Fruit fly (Drosophila melanogaster) whole organism, embryonic: ENCODE results near the gene bi.

ENCODE experiments used
- ATbp ChIP-seq: fragments of 200-800 bp; sonication (Bioruptor generic); optimal IDR thresholded peaks from 2 replicates; lab custom pipeline; 2017; ENCODE audit warnings: missing biosample characterization, mild to moderate bottlenecking, missing genetic modification characterization, missing genetic modification reagents
- Adf1 ChIP-seq: fragments of 200-800 bp; sonication (Bioruptor generic); IDR thresholded peaks from 2 replicates; pipeline ENCODE4 v1.3.6; 2022; ENCODE audit warnings: missing biosample characterization, missing genetic modification characterization
- Antp ChIP-seq: fragments of 200-800 bp; sonication (Bioruptor generic); optimal IDR thresholded peaks from 3 replicates; lab custom pipeline; 2016; ENCODE audit warnings: missing biosample characterization, missing genetic modification characterization
- CG10462 ChIP-seq: fragments of 200-800 bp; sonication (Bioruptor generic); optimal IDR thresholded peaks from 2 replicates; lab custom pipeline; 2016; ENCODE audit warnings: missing biosample characterization, missing genetic modification characterization
- CG11398 ChIP-seq: fragments of 200-800 bp; sonication (Bioruptor generic); optimal IDR thresholded peaks from 2 replicates; lab custom pipeline; 2016; ENCODE audit warnings: missing biosample characterization, missing genetic modification characterization
- CG11696 ChIP-seq: fragments of 200-800 bp; sonication (Bioruptor generic); IDR thresholded peaks from 2 replicates; pipeline ENCODE4 v1.3.6; 2022; ENCODE audit warnings: missing biosample characterization, missing genetic modification characterization
- CG11723 ChIP-seq: fragments of 200-800 bp; sonication (Bioruptor generic); optimal IDR thresholded peaks from 2 replicates; lab custom pipeline; 2017; ENCODE audit warnings: missing biosample characterization, mild to moderate bottlenecking, missing genetic modification characterization
- CG13287 ChIP-seq: fragments of 200-800 bp; sonication (Bioruptor generic); IDR thresholded peaks from 2 replicates; pipeline ENCODE4 v1.3.6; 2022; ENCODE audit warnings: missing biosample characterization, missing genetic modification characterization; ENCODE audit not compliant: partially characterized antibody
- CG14050 ChIP-seq: fragments of 200-800 bp; sonication (Bioruptor generic); IDR thresholded peaks from 3 replicates; pipeline ENCODE4 v1.3.6; 2022; ENCODE audit warnings: missing biosample characterization, missing genetic modification characterization
- CG14860 ChIP-seq: fragments of 200-800 bp; sonication (Bioruptor generic); IDR thresholded peaks from 3 replicates; pipeline ENCODE4 v1.3.6; 2022; ENCODE audit warnings: missing biosample characterization, missing genetic modification characterization; ENCODE audit not compliant: partially characterized antibody
- CG1603 ChIP-seq: fragments of 200-800 bp; sonication (Bioruptor generic); optimal IDR thresholded peaks from 2 replicates; lab custom pipeline; 2019; ENCODE audit warnings: missing biosample characterization, mild to moderate bottlenecking, missing genetic modification characterization, moderate library complexity
- CG30431 ChIP-seq: fragments of 200-800 bp; sonication (Bioruptor generic); optimal IDR thresholded peaks from 2 replicates; lab custom pipeline; 2017; ENCODE audit warnings: missing biosample characterization, missing genetic modification characterization
- CG3281 ChIP-seq: fragments of 200-800 bp; sonication (Bioruptor generic); optimal IDR thresholded peaks from 3 replicates; lab custom pipeline; 2017; ENCODE audit warnings: missing biosample characterization, mild to moderate bottlenecking, missing genetic modification characterization
- CG34376 ChIP-seq: fragments of 200-800 bp; sonication (Bioruptor generic); optimal IDR thresholded peaks from 2 replicates; lab custom pipeline; 2018; ENCODE audit warnings: missing biosample characterization, mild to moderate bottlenecking, missing genetic modification characterization
- CG4820 ChIP-seq: fragments of 200-800 bp; sonication (Bioruptor generic); optimal IDR thresholded peaks from 3 replicates; lab custom pipeline; 2016; ENCODE audit warnings: missing biosample characterization, missing genetic modification characterization
- CG5180 ChIP-seq: fragments of 200-800 bp; sonication (Bioruptor generic); optimal IDR thresholded peaks from 3 replicates; lab custom pipeline; 2017; ENCODE audit warnings: missing biosample characterization, missing genetic modification characterization, mild to moderate bottlenecking, moderate library complexity, missing genetic modification reagents
- CG6254 ChIP-seq: fragments of 200-800 bp; sonication (Bioruptor generic); optimal IDR thresholded peaks from 3 replicates; lab custom pipeline; 2017; ENCODE audit warnings: mild to moderate bottlenecking, missing biosample characterization, missing genetic modification reagents, missing genetic modification characterization
- CG7786 ChIP-seq: fragments of 200-800 bp; sonication (Bioruptor generic); optimal IDR thresholded peaks from 2 replicates; lab custom pipeline; 2016; ENCODE audit warnings: missing biosample characterization, missing genetic modification characterization
- CG7928 ChIP-seq: fragments of 200-800 bp; sonication (Bioruptor generic); optimal IDR thresholded peaks from 2 replicates; lab custom pipeline; 2017; ENCODE audit warnings: missing biosample characterization, mild to moderate bottlenecking, missing genetic modification characterization
- CG7987 ChIP-seq: fragments of 200-800 bp; sonication (Bioruptor generic); optimal IDR thresholded peaks from 2 replicates; lab custom pipeline; 2018; ENCODE audit warnings: missing biosample characterization, mild to moderate bottlenecking, missing genetic modification characterization, moderate library complexity
- CTCF ChIP-seq: fragments of 200-800 bp; sonication (Bioruptor generic); optimal IDR thresholded peaks from 2 replicates; lab custom pipeline; 2017; ENCODE audit warnings: missing biosample characterization, mild to moderate bottlenecking, missing genetic modification characterization, moderate library complexity
- Deaf1 ChIP-seq: fragments of 200-800 bp; optimal IDR thresholded peaks from 3 replicates; lab custom pipeline; 2019; ENCODE audit warnings: missing biosample characterization, mild to moderate bottlenecking, missing genetic modification characterization, moderate library complexity
- ERR ChIP-seq: fragments of 200-800 bp; sonication (Bioruptor generic); optimal IDR thresholded peaks from 2 replicates; lab custom pipeline; 2016; ENCODE audit warnings: missing biosample characterization, missing genetic modification characterization
- Hr78 ChIP-seq, 2 experiments: fragments of 200-800 bp in 1 of 2; fragments of >200 bp in 1 of 2; sonication (Bioruptor generic) in 1 of 2; optimal IDR thresholded peaks; 2 replicates each; lab custom pipeline; 2017 to 2019; ENCODE audit warnings: missing biosample characterization in 2 of 2, missing genetic modification characterization in 2 of 2, mild to moderate bottlenecking in 1 of 2, moderate library complexity in 1 of 2
- MBD-R2 ChIP-seq: fragments of 200-800 bp; sonication (Bioruptor generic); IDR thresholded peaks from 2 replicates; pipeline ENCODE4 v1.3.6; 2022; ENCODE audit warnings: missing biosample characterization, missing genetic modification characterization
- Meics ChIP-seq: fragments of 200-800 bp; sonication (Bioruptor generic); optimal IDR thresholded peaks from 2 replicates; lab custom pipeline; 2017; ENCODE audit warnings: missing biosample characterization, mild to moderate bottlenecking, missing genetic modification characterization
- Nf-YB ChIP-seq: fragments of 200-800 bp; sonication (Bioruptor generic); optimal IDR thresholded peaks from 3 replicates; lab custom pipeline; 2019; ENCODE audit warnings: missing biosample characterization, mild to moderate bottlenecking, missing genetic modification characterization, moderate library complexity
- Nf-YC ChIP-seq: fragments of 200-800 bp; optimal IDR thresholded peaks from 3 replicates; lab custom pipeline; 2019; ENCODE audit warnings: missing biosample characterization, mild to moderate bottlenecking, missing genetic modification characterization, moderate library complexity
- Opbp ChIP-seq: fragments of 200-800 bp; sonication (Bioruptor generic); IDR thresholded peaks from 3 replicates; pipeline ENCODE4 v1.3.6; 2022; ENCODE audit warnings: missing biosample characterization, missing genetic modification characterization; ENCODE audit not compliant: partially characterized antibody
- Poxn ChIP-seq: fragments of 200-800 bp; sonication (Bioruptor generic); IDR thresholded peaks from 2 replicates; pipeline ENCODE4 v1.3.6; 2022; ENCODE audit warnings: missing biosample characterization, missing genetic modification characterization
- Rfx ChIP-seq: fragments of 200-800 bp; sonication (Bioruptor generic); IDR thresholded peaks from 2 replicates; pipeline ENCODE4 v1.3.6; 2022; ENCODE audit warnings: missing biosample characterization, missing genetic modification characterization
- Vsx1 ChIP-seq: fragments of 200-800 bp; sonication (Bioruptor generic); optimal IDR thresholded peaks from 2 replicates; lab custom pipeline; 2017; ENCODE audit warnings: missing biosample characterization, mild to moderate bottlenecking, missing genetic modification characterization, missing genetic modification reagents
- ara ChIP-seq: fragments of 200-800 bp; sonication (Bioruptor generic); IDR thresholded peaks from 2 replicates; pipeline ENCODE4 v1.3.6; 2022; ENCODE audit warnings: missing biosample characterization, missing genetic modification characterization
- ato ChIP-seq: fragments of 200-800 bp; sonication (Bioruptor generic); IDR thresholded peaks from 2 replicates; pipeline ENCODE4 v1.3.6; 2022; ENCODE audit warnings: missing biosample characterization, missing genetic modification characterization; ENCODE audit not compliant: partially characterized antibody
- cas ChIP-seq: fragments of 200-800 bp; sonication (Bioruptor generic); IDR thresholded peaks from 2 replicates; pipeline ENCODE4 v1.3.6; 2022; ENCODE audit warnings: missing biosample characterization, missing genetic modification characterization
- cg ChIP-seq: fragments of 200-800 bp; sonication (Bioruptor generic); optimal IDR thresholded peaks from 3 replicates; lab custom pipeline; 2019; ENCODE audit warnings: missing biosample characterization, mild to moderate bottlenecking, missing genetic modification characterization, moderate library complexity
- chm ChIP-seq: fragments of 200-800 bp; sonication (Bioruptor generic); IDR thresholded peaks from 2 replicates; pipeline ENCODE4 v1.3.6; 2022; ENCODE audit warnings: missing biosample characterization, missing genetic modification characterization
- danr ChIP-seq: fragments of 200-800 bp; sonication (Bioruptor generic); IDR thresholded peaks from 2 replicates; pipeline ENCODE4 v1.3.6; 2022; ENCODE audit warnings: missing biosample characterization, missing genetic modification characterization
- ems ChIP-seq: fragments of 200-800 bp; sonication (Bioruptor generic); optimal IDR thresholded peaks from 3 replicates; lab custom pipeline; 2016; ENCODE audit warnings: missing biosample characterization, missing genetic modification characterization
- gcm ChIP-seq: fragments of 200-800 bp; sonication (Bioruptor generic); optimal IDR thresholded peaks from 2 replicates; lab custom pipeline; 2019; ENCODE audit warnings: missing biosample characterization, mild to moderate bottlenecking, missing genetic modification characterization, moderate library complexity
- ind ChIP-seq: fragments of 200-800 bp; sonication (Bioruptor generic); optimal IDR thresholded peaks from 3 replicates; lab custom pipeline; 2016; ENCODE audit warnings: missing biosample characterization, missing genetic modification characterization
- lmd ChIP-seq: fragments of 200-800 bp; sonication (Bioruptor generic); IDR thresholded peaks from 2 replicates; pipeline ENCODE4 v1.3.6; 2022; ENCODE audit warnings: missing biosample characterization, missing genetic modification characterization
- phol ChIP-seq: fragments of 200-800 bp; sonication (Bioruptor generic); optimal IDR thresholded peaks from 3 replicates; lab custom pipeline; 2018; ENCODE audit warnings: missing biosample characterization, mild to moderate bottlenecking, missing genetic modification characterization, moderate library complexity
- sd ChIP-seq: fragments of 200-800 bp; sonication (Bioruptor generic); optimal IDR thresholded peaks from 3 replicates; lab custom pipeline; 2018; ENCODE audit warnings: missing biosample characterization, mild to moderate bottlenecking, missing genetic modification characterization, moderate library complexity
- seq ChIP-seq: fragments of 200-800 bp; sonication (Bioruptor generic); IDR thresholded peaks from 2 replicates; pipeline ENCODE4 v1.3.6; 2022; ENCODE audit warnings: missing biosample characterization, missing genetic modification characterization
- sim ChIP-seq: fragments of 200-800 bp; sonication (Bioruptor generic); IDR thresholded peaks from 2 replicates; pipeline ENCODE4 v1.3.6; 2022; ENCODE audit warnings: missing biosample characterization, missing genetic modification characterization
- ssp ChIP-seq: fragments of 200-800 bp; sonication (Bioruptor generic); IDR thresholded peaks from 2 replicates; pipeline ENCODE4 v1.3.6; 2022; ENCODE audit warnings: missing biosample characterization, missing genetic modification characterization
- ttk ChIP-seq: fragments of 200-800 bp; sonication (Bioruptor generic); IDR thresholded peaks from 2 replicates; pipeline ENCODE4 v2.1.2; 2022; ENCODE audit warnings: missing biosample characterization, missing genetic modification characterization
- zen2 ChIP-seq: fragments of 200-800 bp; sonication (Bioruptor generic); IDR thresholded peaks from 3 replicates; pipeline ENCODE4 v1.3.6; 2022; ENCODE audit warnings: missing biosample characterization, missing genetic modification characterization; ENCODE audit not compliant: partially characterized antibody
- zf30C ChIP-seq: fragments of 200-800 bp; sonication (Bioruptor generic); optimal IDR thresholded peaks from 3 replicates; lab custom pipeline; 2018; ENCODE audit warnings: missing biosample characterization, mild to moderate bottlenecking, missing genetic modification characterization

The bi gene

DNA sequence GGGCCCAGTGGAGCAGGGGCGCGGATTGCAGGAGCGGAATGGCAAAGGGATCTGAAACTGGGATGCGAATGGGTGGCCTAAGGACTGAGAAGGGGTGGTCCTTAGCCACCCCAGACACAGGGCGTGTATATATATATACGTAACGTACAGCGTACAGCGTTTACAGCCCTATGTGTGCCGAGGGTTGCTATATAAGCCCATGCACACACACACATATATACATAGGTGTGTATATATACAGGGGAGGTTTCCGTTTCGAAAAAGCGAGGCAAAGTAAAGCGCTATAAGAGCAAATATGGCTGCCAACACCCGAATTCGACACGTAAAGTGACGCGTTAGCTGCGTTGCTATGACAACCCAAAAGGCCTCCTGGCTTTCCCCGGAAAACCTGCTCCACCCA is 114.1 kb downstream of the bi start:
- TF ChIP-seq danr (GFP tag; lab: Robert Waterston, UW): no peak
- TF ChIP-seq Rfx (GFP tag; lab: Robert Waterston, UW): peak; percentile 50; the same call in 1 of the 2 replicates
- TF ChIP-seq ATbp (GFP tag; lab: Kevin White, UChicago): no peak
- TF ChIP-seq Nf-YB: peak; percentile 63
- no peak for TF ChIP-seq ato (GFP tag; lab: Robert Waterston, UW)
- no peak for TF ChIP-seq phol (tag; lab: Kevin White, UChicago)
- no peak for TF ChIP-seq CG14860 (GFP tag; lab: Robert Waterston, UW)
- TF ChIP-seq Hr78 (GFP tag; optimal IDR thresholded peaks at IDR 0.05; lab: Kevin White, UChicago): no peak
- TF ChIP-seq Opbp (GFP tag; lab: Robert Waterston, UW): no peak
- no peak for TF ChIP-seq Antp
- peak; percentile 69; the same call in 1 of the 2 replicates for TF ChIP-seq seq (GFP tag; lab: Robert Waterston, UW)
- no peak for TF ChIP-seq CG1603
- TF ChIP-seq CG4820 (GFP tag; lab: Kevin White, UChicago): no peak
- no peak for TF ChIP-seq ttk (GFP tag; lab: Robert Waterston, UW)
- no peak for TF ChIP-seq CG11398 (GFP tag; lab: Kevin White, UChicago)
- TF ChIP-seq Nf-YC (tag; lab: Kevin White, UChicago): peak; percentile 78
- no peak for TF ChIP-seq Meics (GFP tag; lab: Kevin White, UChicago)
- no peak for TF ChIP-seq ind (GFP tag; lab: Kevin White, UChicago)
- peak; percentile 20 for TF ChIP-seq cg
- no peak for TF ChIP-seq CG11696
- TF ChIP-seq, all 482 proteins: peak for 5

DNA sequence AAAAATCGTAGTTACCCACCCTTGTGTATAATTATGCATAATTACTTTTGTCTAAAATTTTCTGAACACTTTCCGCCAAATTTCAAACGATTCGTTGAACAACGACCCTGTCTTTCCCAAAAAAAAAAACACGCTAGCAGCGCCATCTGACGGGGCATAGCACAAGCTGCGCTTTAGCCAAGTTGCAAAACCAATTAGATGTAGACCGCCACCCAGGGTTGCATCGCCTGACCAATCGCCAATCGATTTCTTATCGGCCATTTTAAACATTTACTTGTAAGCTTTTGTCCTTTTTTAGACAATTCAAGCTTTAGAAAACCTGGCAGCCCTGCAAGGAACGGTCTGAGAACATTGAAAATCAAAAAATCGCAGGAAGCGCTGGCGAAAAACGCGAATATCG is 117.3 kb downstream of the bi start, which contains the start of gene CG3556:
TSS of gene CG3556 (plus strand) at position 323 of the 400 bp plus-strand sequence.
- TF ChIP-seq CG30431 (GFP tag; lab: Kevin White, UChicago) (no peak), zen2 (GFP tag; lab: Robert Waterston, UW) (peak; percentile 62; the same call in 2 of the 3 replicates), chm (peak; percentile 74; the same call in 1 of the 2 replicates), zf30C (no peak), sd (tag; lab: Kevin White, UChicago) (no peak), Poxn (GFP tag; lab: Robert Waterston, UW) (no peak), CG5180 (GFP tag; lab: Kevin White, UChicago) (no peak), Vsx1 (GFP tag; lab: Kevin White, UChicago) (no peak), CG10462 (no peak), ems (GFP tag; lab: Kevin White, UChicago) (no peak), CG13287 (GFP tag; lab: Robert Waterston, UW) (peak; percentile 78), CG11723 (GFP tag; lab: Kevin White, UChicago) (no peak), Hr78 (GFP tag; optimal IDR thresholded peaks at IDR 0.05; lab: Kevin White, UChicago) (no peak), cg (no peak), ERR (no peak), CG7928 (peak; percentile 68), CG7786 (GFP tag; lab: Kevin White, UChicago) (no peak), gcm (no peak), CG7987 (GFP tag; lab: Kevin White, UChicago) (peak; percentile 50), Deaf1 (tag; lab: Kevin White, UChicago) (no peak), CG14050 (GFP tag; lab: Robert Waterston, UW) (0 out of 3 replicates have a peak, but pooled peaks have one; percentile 12), sim (GFP tag; lab: Robert Waterston, UW) (no peak), CG3281 (GFP tag; lab: Kevin White, UChicago) (peak; percentile 98), CG6254 (GFP tag; lab: Kevin White, UChicago) (no peak), cas (GFP tag; lab: Robert Waterston, UW) (0 out of 2 replicates have a peak, but pooled peaks have one; percentile 11), ssp (peak; percentile 52), ara (GFP tag; lab: Robert Waterston, UW) (peak; percentile 47; the same call in 1 of the 2 replicates), CG34376 (GFP tag; lab: Kevin White, UChicago) (no peak), CTCF (GFP tag; lab: Kevin White, UChicago) (peak; percentile 94), MBD-R2 (peak; percentile 55), lmd (GFP tag; lab: Robert Waterston, UW) (no peak; the same call in 1 of the 2 replicates), Adf1 (no peak)
